Fruit fly (Drosophila melanogaster): ENCODE data around the gene Flo2.
A peak's percentile ranks its signal among the peaks of the same experiment; 100 is the strongest.

Flo2 gene

dm6 chrX:14839739-14840347, 667 bp downstream of the Flo2 start (continued):
- TF ChIP-seq dm (GFP tag; optimal IDR thresholded peaks at IDR 0.05): no peak
- TF ChIP-seq NfI (GFP tag; optimal IDR thresholded peaks at IDR 0.05): peak; percentile 20
- peak; percentile 13 for TF ChIP-seq CG11504 (tag; optimal IDR thresholded peaks at IDR 0.05)
- peak; percentile 6 for TF ChIP-seq Usf (GFP tag; optimal IDR thresholded peaks at IDR 0.05)
- no peak for TF ChIP-seq CG1792 (GFP tag; optimal IDR thresholded peaks at IDR 0.05)
- TF ChIP-seq crp (GFP tag; optimal IDR thresholded peaks at IDR 0.05): no peak
- no peak for TF ChIP-seq sim (GFP tag; IDR thresholded peaks at IDR 0.05)
- TF ChIP-seq CG16815 (GFP tag; optimal IDR thresholded peaks at IDR 0.05): no peak
- peak; percentile 30; the same call in 1 of the 4 replicates for TF ChIP-seq Gug (GFP tag; IDR thresholded peaks at IDR 0.05)
- no peak for TF ChIP-seq pan (optimal IDR thresholded peaks at IDR 0.05)
- TF ChIP-seq pan (GFP tag; optimal IDR thresholded peaks at IDR 0.05 in 1 of 2, IDR thresholded peaks at IDR 0.05 in 1 of 2): peak in 1 of 2 experiments; percentile 68
- TF ChIP-seq oc (tag; optimal IDR thresholded peaks at IDR 0.05): peak; percentile 26
- no peak for TF ChIP-seq ftz-f1 (GFP tag; optimal IDR thresholded peaks at IDR 0.05)
- TF ChIP-seq CG4854 (GFP tag; optimal IDR thresholded peaks at IDR 0.05): no peak
- no peak for TF ChIP-seq CG13296 (GFP tag; optimal IDR thresholded peaks at IDR 0.05)
- peak; percentile 48 for TF ChIP-seq CG1603 (tag; optimal IDR thresholded peaks at IDR 0.05)
- TF ChIP-seq slbo (GFP tag; IDR thresholded peaks at IDR 0.05): peak; percentile 79
- TF ChIP-seq CG18619 (GFP tag; optimal IDR thresholded peaks at IDR 0.05): no peak
- peak; percentile 29; the same call in 1 of the 2 replicates for TF ChIP-seq H2.0 (GFP tag; IDR thresholded peaks at IDR 0.05)
- peak; percentile 93 for TF ChIP-seq Med (GFP tag)
- peak; percentile 34 for TF ChIP-seq CG16863 (GFP tag; optimal IDR thresholded peaks at IDR 0.05)
- TF ChIP-seq TFAM (GFP tag; optimal IDR thresholded peaks at IDR 0.05): no peak
- 0 out of 3 replicates have a peak, but pooled peaks have one; percentile 35 for TF ChIP-seq ken (GFP tag; IDR thresholded peaks at IDR 0.05)
- 0 out of 4 replicates have a peak, but pooled peaks have one; percentile 68 for TF ChIP-seq chinmo (GFP tag; IDR thresholded peaks at IDR 0.05; ENCODE audit: partially characterized antibody)
- TF ChIP-seq pzg (GFP tag; optimal IDR thresholded peaks at IDR 0.05): peak; percentile 6
- no peak for TF ChIP-seq CG34224 (GFP tag; IDR thresholded peaks at IDR 0.05; ENCODE audit: partially characterized antibody)
- no peak for TF ChIP-seq CG2129 (GFP tag; IDR thresholded peaks at IDR 0.05; ENCODE audit: partially characterized antibody)
- peak; percentile 47; the same call in 1 of the 2 replicates for TF ChIP-seq CG14014 (GFP tag; IDR thresholded peaks at IDR 0.05)
- TF ChIP-seq CG10959 (GFP tag; IDR thresholded peaks at IDR 0.05): peak; percentile 89
- no peak for TF ChIP-seq chn (GFP tag; optimal IDR thresholded peaks at IDR 0.05)
- TF ChIP-seq CG11560 (tag; IDR thresholded peaks at IDR 0.05): no peak
- no peak for TF ChIP-seq danr (GFP tag; IDR thresholded peaks at IDR 0.05)
- TF ChIP-seq slou (GFP tag; optimal IDR thresholded peaks at IDR 0.05): no peak
- peak; percentile 40 for TF ChIP-seq CG31365 (tag; optimal IDR thresholded peaks at IDR 0.05)
- peak; percentile 52 for TF ChIP-seq gem (tag; optimal IDR thresholded peaks at IDR 0.05)
- TF ChIP-seq CG4360 (GFP tag; IDR thresholded peaks at IDR 0.05): peak; percentile 93
- 0 out of 2 replicates have a peak, but pooled peaks have one; percentile 34 for TF ChIP-seq CG32772 (GFP tag; IDR thresholded peaks at IDR 0.05)
- TF ChIP-seq CG13123 (GFP tag; optimal IDR thresholded peaks at IDR 0.05): no peak
- peak; percentile 51 for TF ChIP-seq ranshi (GFP tag; IDR thresholded peaks at IDR 0.05)
- TF ChIP-seq grn (GFP tag; optimal IDR thresholded peaks at IDR 0.05): peak; percentile 83
- TF ChIP-seq Deaf1 (tag; optimal IDR thresholded peaks at IDR 0.05): no peak
- TF ChIP-seq exex (tag; optimal IDR thresholded peaks at IDR 0.05): peak; percentile 52
- TF ChIP-seq CG15601 (tag; optimal IDR thresholded peaks at IDR 0.05): no peak
- TF ChIP-seq gsb-n (tag; optimal IDR thresholded peaks at IDR 0.05): no peak
- peak; percentile 44 for TF ChIP-seq caup (GFP tag; optimal IDR thresholded peaks at IDR 0.05; ENCODE audit: severe bottlenecking)
- TF ChIP-seq CG11695 (GFP tag; IDR thresholded peaks at IDR 0.05): peak; percentile 52; the same call in 1 of the 3 replicates
- TF ChIP-seq ro (GFP tag; IDR thresholded peaks at IDR 0.05): no peak
- TF ChIP-seq D (optimal IDR thresholded peaks at IDR 0.05): no peak
- TF ChIP-seq D (GFP tag; optimal IDR thresholded peaks at IDR 0.05): peak; percentile 31
- peak; percentile 7 for TF ChIP-seq CG6813 (GFP tag; optimal IDR thresholded peaks at IDR 0.05)
